Worm (Caenorhabditis elegans) whole organism, young adult: ENCODE data around the gene tni-4.
A peak's percentile ranks its signal among the peaks of the same experiment; 100 is the strongest.
"Not testable (repeated sequence)": the region's sequence is repeated elsewhere in the genome, so short reads cannot be mapped to it uniquely, and the experiment has no call there.

Experiments
- F10E7.11 ChIP-seq: sonication (generic microtip); optimal IDR thresholded peaks from 2 replicates; lab custom pipeline; 2017; ENCODE audit warnings: mild to moderate bottlenecking, missing genetic modification characterization, moderate library complexity, missing compliant biosample characterization
- F57C9.4 ChIP-seq: sonication (generic microtip); optimal IDR thresholded peaks from 2 replicates; lab custom pipeline; 2017; ENCODE audit warnings: mild to moderate bottlenecking, missing genetic modification characterization, missing compliant biosample characterization
- K11D2.4 ChIP-seq: fragments of 200-800 bp; sonication (Bioruptor generic); IDR thresholded peaks from 2 replicates; pipeline ENCODE4 v1.3.6; 2022; ENCODE audit warnings: missing genetic modification reagents, missing genetic modification characterization, missing compliant biosample characterization
- Y95B8A.8 ChIP-seq: fragments of 200-800 bp; sonication (Bioruptor generic); IDR thresholded peaks from 2 replicates; pipeline ENCODE4 v1.3.6; 2022; ENCODE audit warnings: missing genetic modification reagents, missing genetic modification characterization, missing compliant biosample characterization
- aptf-3 ChIP-seq: fragments of 200-800 bp; sonication (Bioruptor generic); IDR thresholded peaks from 2 replicates; pipeline ENCODE4 v1.3.6; 2022; ENCODE audit warnings: missing genetic modification characterization, missing compliant biosample characterization
- attf-3 ChIP-seq: fragments of 200-800 bp; sonication (Bioruptor generic); conservative IDR thresholded peaks from 2 replicates; pipeline ENCODE4 v1.3.6; 2022; ENCODE audit warnings: missing genetic modification reagents, missing genetic modification characterization, missing compliant biosample characterization
- ceh-27 ChIP-seq: fragments of 200-800 bp; sonication (Bioruptor generic); optimal IDR thresholded peaks from 2 replicates; lab custom pipeline; 2018; ENCODE audit warnings: mild to moderate bottlenecking, missing genetic modification characterization, moderate library complexity, missing compliant biosample characterization
- dpff-1 ChIP-seq: sonication (generic microtip); optimal IDR thresholded peaks from 2 replicates; lab custom pipeline; 2017; ENCODE audit warnings: mild to moderate bottlenecking, missing genetic modification characterization, missing compliant biosample characterization
- egl-18 ChIP-seq: fragments of 200-800 bp; sonication (Bioruptor generic); IDR thresholded peaks from 2 replicates; pipeline ENCODE4 v1.3.6; 2022; ENCODE audit warnings: missing genetic modification reagents, missing genetic modification characterization, missing compliant biosample characterization
- egrh-3 ChIP-seq: fragments of 200-800 bp; sonication (Bioruptor generic); IDR thresholded peaks from 2 replicates; pipeline ENCODE4 v1.3.6; 2022; ENCODE audit warnings: missing genetic modification reagents, missing genetic modification characterization, missing compliant biosample characterization
- let-607 ChIP-seq, 2 experiments: fragments of 200-800 bp in 1 of 2; sonication (Bioruptor generic) in 1 of 2; sonication (generic microtip) in 1 of 2; optimal IDR thresholded peaks; 2 replicates each; lab custom pipeline; 2016 to 2018; ENCODE audit warnings: mild to moderate bottlenecking in 2 of 2, missing compliant biosample characterization in 2 of 2, missing genetic modification characterization in 2 of 2, moderate library complexity in 2 of 2, missing genotype in 1 of 2
- lin-35 ChIP-seq, 3 experiments: fragments of 150-350 bp in 2 of 3; sonication (generic microtip) in 1 of 3; optimal IDR thresholded peaks; 2 replicates each; lab custom pipeline; 2014 to 2018; ENCODE audit warnings: missing biosample characterization in 3 of 3, missing genetic modification characterization in 3 of 3, missing genetic modification reagents in 3 of 3
- mcd-1 ChIP-seq: fragments of 200-800 bp; sonication (Bioruptor generic); IDR thresholded peaks from 2 replicates; pipeline ENCODE4 v1.3.6; 2022; ENCODE audit warnings: missing genetic modification reagents, missing genetic modification characterization, missing compliant biosample characterization
- mes-4 ChIP-seq: sonication (generic microtip); optimal IDR thresholded peaks from 2 replicates; lab custom pipeline; 2016; ENCODE audit warnings: missing genotype, missing genetic modification characterization, missing compliant biosample characterization
- nhr-120 ChIP-seq: fragments of 200-800 bp; sonication (Bioruptor generic); IDR thresholded peaks from 2 replicates; pipeline ENCODE4 v1.3.6; 2022; ENCODE audit warnings: missing genetic modification characterization, missing compliant biosample characterization
- rcor-1 ChIP-seq: fragments of 200-800 bp; sonication (Bioruptor generic); IDR thresholded peaks from 2 replicates; pipeline ENCODE4 v1.3.6; 2022; ENCODE audit warnings: missing genetic modification reagents, missing genetic modification characterization, missing compliant biosample characterization
- repo-1 ChIP-seq: sonication (generic microtip); optimal IDR thresholded peaks from 2 replicates; lab custom pipeline; 2017; ENCODE audit warnings: mild to moderate bottlenecking, missing genetic modification characterization, missing compliant biosample characterization
- rpc-1 ChIP-seq, 2 experiments: fragments of 150-350 bp in 1 of 2; sonication (generic microtip) in 1 of 2; optimal IDR thresholded peaks; 2 replicates each; lab custom pipeline; 2014 to 2018; ENCODE audit warnings: missing biosample characterization in 1 of 2, missing genetic modification characterization in 1 of 2, missing genetic modification reagents in 1 of 2, missing genotype in 1 of 2
- somi-1 ChIP-seq: fragments of 200-800 bp; sonication (Bioruptor generic); optimal IDR thresholded peaks from 2 replicates; lab custom pipeline; 2018; ENCODE audit warnings: mild to moderate bottlenecking, missing genetic modification characterization, missing compliant biosample characterization
- tlf-1 ChIP-seq: fragments of 200-800 bp; sonication (Bioruptor generic); optimal IDR thresholded peaks from 2 replicates; lab custom pipeline; 2018; ENCODE audit warnings: mild to moderate bottlenecking, missing genetic modification characterization, missing compliant biosample characterization
- zfh-2 ChIP-seq: fragments of 200-800 bp; sonication (Bioruptor generic); conservative IDR thresholded peaks from 2 replicates; pipeline ENCODE4 v1.3.6; 2022; ENCODE audit warnings: missing genetic modification reagents, missing genetic modification characterization, missing compliant biosample characterization

tni-4 gene

DNA sequence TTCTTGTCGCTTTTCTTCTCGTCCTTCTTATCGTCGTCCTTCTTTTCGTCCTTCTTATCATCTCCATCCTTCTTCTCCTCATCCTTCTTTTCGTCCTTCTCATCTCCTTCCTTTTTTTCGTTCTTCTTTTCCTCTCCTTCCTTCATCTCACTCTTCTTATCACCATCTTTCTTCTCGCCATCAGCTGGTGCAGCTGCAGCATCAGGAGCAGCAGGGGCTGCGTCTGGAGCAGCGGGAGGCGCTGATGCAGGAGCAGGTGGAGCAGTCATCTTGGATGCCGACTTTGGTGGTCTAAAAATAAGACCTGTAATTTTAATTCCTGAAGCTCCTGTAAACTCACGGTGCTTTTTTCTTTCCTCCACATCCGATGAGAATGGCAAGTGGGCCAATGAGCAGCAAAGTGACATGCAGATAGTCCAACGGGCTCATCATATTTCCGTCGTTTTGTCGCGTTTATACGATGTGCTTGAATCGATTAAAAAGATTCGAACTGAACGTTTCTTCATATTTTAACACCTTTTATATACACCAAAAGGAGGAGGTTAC, 21.0 kb downstream of the tni-4 start, which contains the start of gene cylc-1:
cylc-1 (minus strand) TSS at position 496 of the 546 bp plus-strand sequence.
- TF ChIP-seq egrh-3 (GFP tag; lab: Robert Waterston, UW) (peak; percentile 68), zfh-2 (GFP tag; lab: Robert Waterston, UW) (peak; percentile 79)

DNA sequence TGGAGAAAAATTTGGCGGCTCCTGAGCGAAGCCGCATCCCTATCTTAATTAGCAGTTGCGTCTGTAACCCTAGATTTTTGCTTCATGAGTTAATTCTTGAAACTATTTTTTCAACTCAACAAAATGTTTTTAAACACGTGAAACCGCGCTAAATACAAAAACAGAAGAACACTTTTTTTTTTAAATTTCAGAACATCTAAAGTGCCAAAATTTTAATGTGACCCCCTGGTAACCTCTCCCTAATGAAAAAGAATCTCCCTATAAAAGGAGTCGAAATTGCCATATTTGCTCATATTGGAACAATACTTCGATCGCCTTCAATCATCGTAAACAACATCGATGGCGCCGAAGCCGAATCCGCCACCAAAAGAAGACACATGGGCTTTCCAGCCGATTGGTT, 22.2 kb downstream of the tni-4 start, which contains the start of gene nsph-4.1:
nsph-4.1 (plus strand) TSS at position 301 of the 400 bp plus-strand sequence.
- TF ChIP-seq repo-1; F57C9.4; rcor-1 (GFP tag; lab: Robert Waterston, UW): not testable (repeated sequence)

DNA sequence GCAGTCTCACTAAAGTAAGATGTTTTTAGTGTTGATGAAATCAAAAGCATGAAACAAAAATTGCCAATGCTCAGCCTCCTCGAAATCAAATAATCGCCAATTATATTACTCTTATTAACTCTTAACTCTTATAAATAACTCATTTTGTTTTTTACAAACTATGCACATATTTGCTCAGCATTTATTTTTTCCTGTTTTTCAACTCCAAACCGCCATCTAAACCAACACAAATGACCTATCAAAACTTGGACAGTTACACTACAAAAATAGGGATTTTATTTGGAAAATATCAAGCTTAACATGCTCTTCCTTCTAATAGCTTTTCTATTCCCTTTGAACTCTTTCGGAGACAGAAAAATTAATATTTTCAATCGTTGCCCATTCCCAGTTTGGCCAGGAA, 24.2 kb downstream of the tni-4 start, which contains the start of gene thn-6:
thn-6 (plus strand) TSS at position 301 of the 400 bp plus-strand sequence.
- TF ChIP-seq Y95B8A.8 (GFP tag; lab: Robert Waterston, UW), result no peak
- no peak for TF ChIP-seq attf-3 (GFP tag; lab: Robert Waterston, UW)

DNA sequence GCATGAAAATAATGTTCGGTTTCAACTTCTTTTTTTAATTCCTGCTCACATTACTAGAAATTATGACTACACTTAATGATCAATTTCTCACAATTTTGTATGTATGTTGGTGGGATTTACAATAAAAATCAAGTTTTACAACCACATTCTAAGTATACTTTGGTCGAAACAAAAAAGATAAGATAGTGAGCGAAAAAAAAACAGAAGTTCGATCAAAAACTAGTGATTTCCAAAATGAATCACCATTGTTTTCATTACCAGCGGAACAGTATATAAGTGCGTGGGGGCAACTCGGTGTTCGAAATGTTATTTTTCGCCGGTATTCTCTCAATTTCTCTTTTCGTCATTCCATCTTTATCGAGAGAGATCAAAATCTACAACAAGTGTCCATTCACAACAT, 26.1 kb downstream of the tni-4 start, which contains the start of gene thn-5:
thn-5 (plus strand) TSS at position 301 of the 400 bp plus-strand sequence.
- TF ChIP-seq tlf-1 (GFP tag; lab: Kevin White, UChicago) (no peak), aptf-3 (GFP tag; lab: Robert Waterston, UW) (no peak), rpc-1 (optimal IDR thresholded peaks at IDR 0.05; lab: Kevin White, UChicago) (no peak), rpc-1 (tag; optimal IDR thresholded peaks at IDR 0.05; lab: Kevin White, UChicago) (no peak), mcd-1 (GFP tag; lab: Robert Waterston, UW) (no peak), F10E7.11 (tag; lab: Kevin White, UChicago) (no peak), somi-1 (GFP tag; lab: Kevin White, UChicago) (no peak), dpff-1 (tag; lab: Kevin White, UChicago) (no peak), nhr-120 (GFP tag; lab: Robert Waterston, UW) (no peak), F57C9.4 (no peak), let-607 (tag; optimal IDR thresholded peaks at IDR 0.05; lab: Kevin White, UChicago) (no peak), egl-18 (GFP tag; lab: Robert Waterston, UW) (no peak), Y95B8A.8 (GFP tag; lab: Robert Waterston, UW) (no peak), K11D2.4 (GFP tag; lab: Robert Waterston, UW) (no peak)

DNA sequence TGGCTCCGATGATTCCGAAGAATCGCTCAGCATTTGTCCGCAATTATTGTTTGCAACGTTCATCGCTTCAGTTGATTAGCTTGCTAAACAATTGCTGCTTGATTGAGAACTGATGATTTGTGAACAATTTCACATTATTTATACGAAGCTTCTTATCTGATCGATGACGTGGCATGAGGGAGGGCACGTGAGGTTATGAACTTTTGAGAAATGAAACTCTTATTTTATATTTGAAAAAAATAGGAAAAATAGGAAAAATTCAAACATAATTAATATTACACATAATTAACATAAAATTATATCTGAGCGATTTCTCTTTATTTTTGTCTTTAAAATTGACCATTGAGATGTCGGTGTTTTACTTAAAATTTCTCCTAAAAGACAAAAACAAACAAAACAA, 50.3 kb downstream of the tni-4 start, which contains the start of gene F36H12.10:
F36H12.10 (minus strand) TSS at position 101 of the 400 bp plus-strand sequence.
- not testable (repeated sequence) for TF ChIP-seq mes-4 (tag; lab: Kevin White, UChicago); ceh-27 (GFP tag; lab: Kevin White, UChicago); lin-35 (GFP tag; optimal IDR thresholded peaks at IDR 0.05; lab: Kevin White, UChicago)
